Worm (Caenorhabditis elegans) whole organism, young adult: ENCODE measurements around the gene T22D1.8.

ENCODE experiments used
- ama-1 ChIP-seq, 3 experiments: fragments of 150-350 bp in 1 of 3; sonication (generic microtip) in 2 of 3; optimal IDR thresholded peaks; 2 replicates each; lab custom pipeline; 2014 to 2018; ENCODE audit warnings: missing biosample characterization in 2 of 3, missing genetic modification characterization in 2 of 3, missing genetic modification reagents in 2 of 3
- dpl-1 ChIP-seq: fragments of 150-350 bp; optimal IDR thresholded peaks from 2 replicates; lab custom pipeline; 2014; ENCODE audit warnings: missing biosample characterization, missing genetic modification reagents, missing genetic modification characterization

DNA sequence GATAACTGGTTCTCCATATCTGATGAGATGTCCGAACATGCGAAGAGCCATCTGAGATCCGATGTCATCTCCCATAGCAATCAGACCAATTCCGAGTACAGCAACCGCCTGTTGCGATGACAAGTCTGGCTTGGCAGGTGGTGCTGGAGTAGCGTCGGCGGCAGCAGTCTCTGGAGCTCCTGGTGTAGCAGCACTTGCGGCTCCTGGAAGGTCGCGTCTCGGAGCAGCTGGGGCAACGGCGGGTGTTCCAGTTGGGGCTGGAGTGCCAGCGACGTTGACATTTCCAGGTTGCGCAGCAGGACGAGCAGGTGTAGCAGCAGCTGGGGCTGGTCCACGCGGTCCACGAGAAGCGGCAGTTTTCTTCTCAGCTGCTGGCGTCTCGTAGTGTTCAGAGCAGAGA lies 1.3 kb upstream of the T22D1.8 start:
- TF ChIP-seq dpl-1 (GFP tag; lab: Kevin White, UChicago) = no peak
- no peak for TF ChIP-seq ama-1 (optimal IDR thresholded peaks at IDR 0.05; lab: Kevin White, UChicago)
- TF ChIP-seq ama-1 (GFP tag; optimal IDR thresholded peaks at IDR 0.05; lab: Kevin White, UChicago) = no peak
